Worm (Caenorhabditis elegans): ENCODE results near the gene Y71H2AR.2.

- TF ChIP-seq somi-1 (GFP tag; optimal IDR thresholded peaks at IDR 0.05) (no peak), egl-18 (GFP tag; IDR thresholded peaks at IDR 0.05) (no peak)
Observed at ce11 chrIII:2866597-2866996, 25.9 kb upstream of the Y71H2AR.2 start.
